Worm (Caenorhabditis elegans) whole organism, young adult: ENCODE results near the gene far-4.

Experiments
- B0019.2 ChIP-seq: fragments of 200-800 bp; sonication (Bioruptor generic); conservative IDR thresholded peaks from 2 replicates; pipeline ENCODE4 v1.3.6; 2022; ENCODE audit warnings: missing genetic modification reagents, missing genetic modification characterization, missing compliant biosample characterization
- D2030.7 ChIP-seq: fragments of 200-800 bp; sonication (Bioruptor generic); IDR thresholded peaks from 2 replicates; pipeline ENCODE4 v1.3.6; 2022; ENCODE audit warnings: missing genetic modification reagents, missing genetic modification characterization, missing compliant biosample characterization
- F23B12.7 ChIP-seq: sonication (generic microtip); optimal IDR thresholded peaks from 2 replicates; lab custom pipeline; 2017; ENCODE audit warnings: missing genetic modification characterization, mild to moderate bottlenecking, missing compliant biosample characterization, antibody characterized with exemption, moderate library complexity; ENCODE audit not compliant: insufficient read depth
- F33H1.4 ChIP-seq: fragments of 200-800 bp; sonication (Bioruptor generic); IDR thresholded peaks from 2 replicates; pipeline ENCODE4 v1.3.6; 2022; ENCODE audit warnings: missing genetic modification reagents, missing genetic modification characterization, missing compliant biosample characterization
- F37B4.10 ChIP-seq: fragments of 200-800 bp; sonication (Bioruptor generic); IDR thresholded peaks from 2 replicates; pipeline ENCODE4 v1.3.6; 2022; ENCODE audit warnings: missing genetic modification characterization, missing compliant biosample characterization
- F55B11.4 ChIP-seq: sonication (generic microtip); optimal IDR thresholded peaks from 2 replicates; lab custom pipeline; 2016; ENCODE audit warnings: missing compliant biosample characterization, missing genetic modification characterization, borderline replicate concordance; ENCODE audit not compliant: insufficient read depth
- K12H6.12 ChIP-seq: fragments of 200-800 bp; sonication (Bioruptor generic); optimal IDR thresholded peaks from 2 replicates; lab custom pipeline; 2018; ENCODE audit warnings: mild to moderate bottlenecking, missing genetic modification characterization, missing compliant biosample characterization
- T26A5.8 ChIP-seq: sonication (generic microtip); optimal IDR thresholded peaks from 2 replicates; lab custom pipeline; 2016; ENCODE audit warnings: missing genetic modification characterization, missing compliant biosample characterization
- Y53F4B.3 ChIP-seq: fragments of 200-800 bp; sonication (Bioruptor generic); IDR thresholded peaks from 2 replicates; pipeline ENCODE4 v1.3.6; 2022; ENCODE audit warnings: missing genetic modification reagents, missing genetic modification characterization, missing compliant biosample characterization
- ZK185.1 ChIP-seq: sonication (generic microtip); optimal IDR thresholded peaks from 2 replicates; lab custom pipeline; 2016; ENCODE audit warnings: mild to moderate bottlenecking, missing genetic modification characterization, missing compliant biosample characterization; ENCODE audit not compliant: poor library complexity, severe bottlenecking
- akir-1 ChIP-seq: fragments of 200-800 bp; sonication (Bioruptor generic); optimal IDR thresholded peaks from 2 replicates; lab custom pipeline; 2018; ENCODE audit warnings: mild to moderate bottlenecking, missing genetic modification characterization, moderate library complexity, missing compliant biosample characterization
- athp-1 ChIP-seq: sonication (generic microtip); optimal IDR thresholded peaks from 2 replicates; lab custom pipeline; 2017; ENCODE audit warnings: mild to moderate bottlenecking, missing genetic modification characterization, missing compliant biosample characterization
- attf-5 ChIP-seq: fragments of 200-800 bp; sonication (Bioruptor generic); optimal IDR thresholded peaks from 2 replicates; lab custom pipeline; 2018; ENCODE audit warnings: mild to moderate bottlenecking, missing genetic modification characterization, missing compliant biosample characterization
- ccch-3 ChIP-seq: fragments of 200-800 bp; sonication (Bioruptor generic); optimal IDR thresholded peaks from 2 replicates; lab custom pipeline; 2018; ENCODE audit warnings: mild to moderate bottlenecking, missing genetic modification characterization, missing compliant biosample characterization
- cebp-2 ChIP-seq: fragments of 200-800 bp; sonication (Bioruptor generic); IDR thresholded peaks from 2 replicates; pipeline ENCODE4 v1.3.6; 2022; ENCODE audit warnings: missing genetic modification characterization, missing compliant biosample characterization
- ceh-27 ChIP-seq: fragments of 200-800 bp; sonication (Bioruptor generic); optimal IDR thresholded peaks from 2 replicates; lab custom pipeline; 2018; ENCODE audit warnings: mild to moderate bottlenecking, missing genetic modification characterization, moderate library complexity, missing compliant biosample characterization
- ceh-79 ChIP-seq: sonication (generic microtip); optimal IDR thresholded peaks from 2 replicates; lab custom pipeline; 2017; ENCODE audit warnings: mild to moderate bottlenecking, missing genetic modification characterization, missing compliant biosample characterization
- ceh-91 ChIP-seq: fragments of 200-800 bp; sonication (Bioruptor generic); IDR thresholded peaks from 2 replicates; pipeline ENCODE4 v1.3.6; 2022; ENCODE audit warnings: missing genetic modification reagents, missing genetic modification characterization, missing compliant biosample characterization
- dpff-1 ChIP-seq: sonication (generic microtip); optimal IDR thresholded peaks from 2 replicates; lab custom pipeline; 2017; ENCODE audit warnings: mild to moderate bottlenecking, missing genetic modification characterization, missing compliant biosample characterization
- dpl-1 ChIP-seq: fragments of 150-350 bp; optimal IDR thresholded peaks from 2 replicates; lab custom pipeline; 2014; ENCODE audit warnings: missing biosample characterization, missing genetic modification reagents, missing genetic modification characterization
- egl-44 ChIP-seq: fragments of 200-800 bp; sonication (Bioruptor generic); IDR thresholded peaks from 2 replicates; pipeline ENCODE4 v1.3.6; 2022; ENCODE audit warnings: missing genetic modification reagents, missing genetic modification characterization, missing compliant biosample characterization
- hmg-1.2 ChIP-seq: fragments of 200-800 bp; sonication (Bioruptor generic); IDR thresholded peaks from 2 replicates; pipeline ENCODE4 v1.3.6; 2022; ENCODE audit warnings: missing genetic modification reagents, missing genetic modification characterization, missing compliant biosample characterization
- hmg-20 ChIP-seq: fragments of 200-800 bp; sonication (Bioruptor generic); IDR thresholded peaks from 2 replicates; pipeline ENCODE4 v1.3.6; 2022; ENCODE audit warnings: missing genetic modification reagents, missing genetic modification characterization, missing compliant biosample characterization
- hsf-1 ChIP-seq: fragments of 200-800 bp; sonication (Bioruptor generic); IDR thresholded peaks from 2 replicates; pipeline ENCODE4 v1.3.6; 2022; ENCODE audit warnings: missing genetic modification reagents, missing genetic modification characterization, missing compliant biosample characterization
- let-607 ChIP-seq, 2 experiments: fragments of 200-800 bp in 1 of 2; sonication (Bioruptor generic) in 1 of 2; sonication (generic microtip) in 1 of 2; optimal IDR thresholded peaks; 2 replicates each; lab custom pipeline; 2016 to 2018; ENCODE audit warnings: mild to moderate bottlenecking in 2 of 2, missing compliant biosample characterization in 2 of 2, missing genetic modification characterization in 2 of 2, moderate library complexity in 2 of 2, missing genotype in 1 of 2
- lin-26 ChIP-seq: fragments of 200-800 bp; sonication (Bioruptor generic); IDR thresholded peaks from 2 replicates; pipeline ENCODE4 v1.3.6; 2022; ENCODE audit warnings: missing genetic modification reagents, missing genetic modification characterization, missing compliant biosample characterization
- madf-3 ChIP-seq: fragments of 200-800 bp; sonication (Bioruptor generic); IDR thresholded peaks from 2 replicates; pipeline ENCODE4 v1.3.6; 2022; ENCODE audit warnings: missing genetic modification reagents, missing genetic modification characterization, missing compliant biosample characterization
- mel-28 ChIP-seq: sonication (generic microtip); optimal IDR thresholded peaks from 2 replicates; lab custom pipeline; 2016; ENCODE audit warnings: borderline replicate concordance, mild to moderate bottlenecking, missing genetic modification characterization, missing compliant biosample characterization
- nfyb-1 ChIP-seq: fragments of 200-800 bp; sonication (Bioruptor generic); IDR thresholded peaks from 2 replicates; pipeline ENCODE4 v1.3.6; 2022; ENCODE audit warnings: missing genetic modification reagents, missing genetic modification characterization, missing compliant biosample characterization
- nhr-120 ChIP-seq: fragments of 200-800 bp; sonication (Bioruptor generic); IDR thresholded peaks from 2 replicates; pipeline ENCODE4 v1.3.6; 2022; ENCODE audit warnings: missing genetic modification characterization, missing compliant biosample characterization
- rcor-1 ChIP-seq: fragments of 200-800 bp; sonication (Bioruptor generic); IDR thresholded peaks from 2 replicates; pipeline ENCODE4 v1.3.6; 2022; ENCODE audit warnings: missing genetic modification reagents, missing genetic modification characterization, missing compliant biosample characterization
- repo-1 ChIP-seq: sonication (generic microtip); optimal IDR thresholded peaks from 2 replicates; lab custom pipeline; 2017; ENCODE audit warnings: mild to moderate bottlenecking, missing genetic modification characterization, missing compliant biosample characterization
- rpc-1 ChIP-seq, 2 experiments: fragments of 150-350 bp in 1 of 2; sonication (generic microtip) in 1 of 2; optimal IDR thresholded peaks; 2 replicates each; lab custom pipeline; 2014 to 2018; ENCODE audit warnings: missing biosample characterization in 1 of 2, missing genetic modification characterization in 1 of 2, missing genetic modification reagents in 1 of 2, missing genotype in 1 of 2
- snpc-1.3 ChIP-seq: sonication (generic microtip); optimal IDR thresholded peaks from 2 replicates; lab custom pipeline; 2017; ENCODE audit warnings: missing genetic modification characterization, mild to moderate bottlenecking, missing compliant biosample characterization, antibody characterized with exemption, moderate library complexity, missing genotype, missing genetic modification reagents; ENCODE audit not compliant: insufficient read depth
- snpc-3.4 ChIP-seq: sonication (generic microtip); optimal IDR thresholded peaks from 2 replicates; lab custom pipeline; 2017; ENCODE audit warnings: missing genetic modification characterization, mild to moderate bottlenecking, missing compliant biosample characterization, antibody characterized with exemption, moderate library complexity, missing genotype, missing genetic modification reagents
- somi-1 ChIP-seq: fragments of 200-800 bp; sonication (Bioruptor generic); optimal IDR thresholded peaks from 2 replicates; lab custom pipeline; 2018; ENCODE audit warnings: mild to moderate bottlenecking, missing genetic modification characterization, missing compliant biosample characterization
- tlf-1 ChIP-seq: fragments of 200-800 bp; sonication (Bioruptor generic); optimal IDR thresholded peaks from 2 replicates; lab custom pipeline; 2018; ENCODE audit warnings: mild to moderate bottlenecking, missing genetic modification characterization, missing compliant biosample characterization
- unc-130 ChIP-seq: sonication (generic microtip); optimal IDR thresholded peaks from 2 replicates; lab custom pipeline; 2016; ENCODE audit warnings: missing genetic modification reagents, missing genetic modification characterization, missing compliant biosample characterization
- xnd-1 ChIP-seq: sonication (generic microtip); optimal IDR thresholded peaks from 2 replicates; lab custom pipeline; 2016; ENCODE audit warnings: missing genotype, missing genetic modification reagents, missing genetic modification characterization, missing compliant biosample characterization
- ztf-18 ChIP-seq: sonication (generic microtip); optimal IDR thresholded peaks from 2 replicates; lab custom pipeline; 2016; ENCODE audit warnings: missing genotype, mild to moderate bottlenecking, missing genetic modification characterization, missing compliant biosample characterization
- ztf-25 ChIP-seq: fragments of 200-800 bp; sonication (Bioruptor generic); IDR thresholded peaks from 2 replicates; pipeline ENCODE4 v1.3.6; 2022; ENCODE audit warnings: missing genetic modification reagents, missing genetic modification characterization, missing compliant biosample characterization
- ztf-3 ChIP-seq: fragments of 200-800 bp; sonication (Bioruptor generic); optimal IDR thresholded peaks from 2 replicates; lab custom pipeline; 2018; ENCODE audit warnings: mild to moderate bottlenecking, missing genetic modification characterization, missing compliant biosample characterization
- ztf-6 ChIP-seq: fragments of 200-800 bp; sonication (Bioruptor generic); IDR thresholded peaks from 2 replicates; pipeline ENCODE4 v1.3.6; 2022; ENCODE audit warnings: missing genetic modification reagents, missing genetic modification characterization, missing compliant biosample characterization

Gene far-4

ce11 chrV:13034604-13035003 lies 35.1 kb upstream of the far-4 start, which contains the start of gene W07G4.7:
TSS of gene W07G4.7 (minus strand) at chrV:13034704.
- TF ChIP-seq ztf-6 (GFP tag; lab: Robert Waterston, UW) (no peak), F33H1.4 (GFP tag; lab: Robert Waterston, UW) (no peak), ztf-18 (no peak), snpc-3.4 (tag; lab: Kevin White, UChicago) (no peak), somi-1 (no peak), F37B4.10 (GFP tag; lab: Robert Waterston, UW) (no peak), ceh-79 (tag; lab: Kevin White, UChicago) (no peak), mel-28 (no peak), repo-1 (tag; lab: Kevin White, UChicago) (no peak), tlf-1 (GFP tag; lab: Kevin White, UChicago) (no peak), hsf-1 (no peak), let-607 (tag; optimal IDR thresholded peaks at IDR 0.05; lab: Kevin White, UChicago) (no peak), F23B12.7 (tag; lab: Kevin White, UChicago) (no peak), F55B11.4 (tag; lab: Kevin White, UChicago) (no peak), T26A5.8 (tag; lab: Kevin White, UChicago) (no peak), unc-130 (GFP tag; lab: Kevin White, UChicago) (no peak), egl-44 (GFP tag; lab: Robert Waterston, UW) (no peak)

- TF ChIP-seq dpl-1 (GFP tag; lab: Kevin White, UChicago), result no peak
- TF ChIP-seq ceh-91 (GFP tag; lab: Robert Waterston, UW), result no peak
- TF ChIP-seq nhr-120 (GFP tag; lab: Robert Waterston, UW), result no peak
- no peak for TF ChIP-seq ZK185.1
- no peak for TF ChIP-seq madf-3
- TF ChIP-seq lin-26 (GFP tag; lab: Robert Waterston, UW), result no peak
- no peak for TF ChIP-seq nfyb-1 (GFP tag; lab: Robert Waterston, UW)
Observed at ce11 chrV:13033223-13033622, 33.8 kb upstream of the far-4 start, which contains the start of gene W07G4.1. TSS of gene W07G4.1 (plus strand) at chrV:13033523.

ce11 chrV:13028871-13029270 lies 29.4 kb upstream of the far-4 start:
- no peak for TF ChIP-seq dpff-1 (tag; lab: Kevin White, UChicago)
- no peak for TF ChIP-seq xnd-1 (tag; lab: Kevin White, UChicago)
- TF ChIP-seq Y53F4B.3 (GFP tag; lab: Robert Waterston, UW), result no peak
- TF ChIP-seq ceh-27 (GFP tag; lab: Kevin White, UChicago), result no peak
- no peak for TF ChIP-seq ztf-3 (GFP tag; lab: Kevin White, UChicago)
- no peak for TF ChIP-seq ztf-25 (GFP tag; lab: Robert Waterston, UW)
- no peak for TF ChIP-seq akir-1 (GFP tag; lab: Kevin White, UChicago)
- TF ChIP-seq hmg-20 (GFP tag; lab: Robert Waterston, UW), result no peak
- TF ChIP-seq cebp-2 (GFP tag; lab: Robert Waterston, UW), result no peak

ce11 chrV:13026631-13027299 lies 27.3 kb upstream of the far-4 start:
- no peak for TF ChIP-seq egl-44 (GFP tag; lab: Robert Waterston, UW)
- TF ChIP-seq ceh-91 (GFP tag; lab: Robert Waterston, UW), result no peak
- peak; percentile 32; the same call in 1 of the 2 replicates for TF ChIP-seq hmg-1.2 (GFP tag; lab: Robert Waterston, UW)
- peak; percentile 49 for TF ChIP-seq D2030.7 (GFP tag; lab: Robert Waterston, UW)
- no peak for TF ChIP-seq rcor-1 (GFP tag; lab: Robert Waterston, UW)
- no peak for TF ChIP-seq snpc-1.3 (tag; lab: Kevin White, UChicago)
- no peak for TF ChIP-seq athp-1 (tag; lab: Kevin White, UChicago)
- TF ChIP-seq ZK185.1, result no peak
- peak; percentile 46 for TF ChIP-seq rpc-1 (optimal IDR thresholded peaks at IDR 0.05; lab: Kevin White, UChicago)
- peak; percentile 79 for TF ChIP-seq rpc-1 (tag; optimal IDR thresholded peaks at IDR 0.05; lab: Kevin White, UChicago)
- no peak for TF ChIP-seq K12H6.12 (tag; lab: Kevin White, UChicago)
- no peak for TF ChIP-seq attf-5 (GFP tag; lab: Kevin White, UChicago)
- no peak for TF ChIP-seq ccch-3 (GFP tag; lab: Kevin White, UChicago)
- TF ChIP-seq nhr-120 (GFP tag; lab: Robert Waterston, UW), result no peak
- TF ChIP-seq B0019.2 (GFP tag; lab: Robert Waterston, UW), result no peak
- TF ChIP-seq ztf-3 (GFP tag; lab: Kevin White, UChicago), result no peak
